Worm (Caenorhabditis elegans) whole organism, L2 larva: ENCODE data around the gene pot-1.

Experiments used
- C34F6.9 ChIP-seq: fragments of 150-350 bp; optimal IDR thresholded peaks from 2 replicates; lab custom pipeline; 2014; ENCODE audit warnings: missing biosample characterization, missing genetic modification characterization
- F13H6.1 ChIP-seq: sonication (generic microtip); optimal IDR thresholded peaks from 2 replicates; lab custom pipeline; 2016; ENCODE audit warnings: missing genetic modification characterization, missing compliant biosample characterization
- R02D3.7 ChIP-seq: fragments of 150-350 bp; optimal IDR thresholded peaks from 2 replicates; lab custom pipeline; 2014; ENCODE audit warnings: missing biosample characterization, missing genetic modification characterization
- ZK546.5 ChIP-seq: sonication (generic microtip); optimal IDR thresholded peaks from 2 replicates; lab custom pipeline; 2017; ENCODE audit warnings: missing biosample characterization, missing genetic modification characterization
- alr-1 ChIP-seq: fragments of 150-350 bp; optimal IDR thresholded peaks from 2 replicates; lab custom pipeline; 2014; ENCODE audit warnings: missing biosample characterization, missing genetic modification characterization
- aly-2 ChIP-seq: fragments of 150-350 bp; optimal IDR thresholded peaks from 2 replicates; lab custom pipeline; 2014; ENCODE audit warnings: missing biosample characterization, missing genetic modification characterization
- blmp-1 ChIP-seq: sonication (generic microtip); optimal IDR thresholded peaks from 2 replicates; lab custom pipeline; 2017; ENCODE audit warnings: missing genetic modification characterization, mild to moderate bottlenecking, missing compliant biosample characterization, antibody characterized with exemption, moderate library complexity; ENCODE audit not compliant: insufficient read depth
- crh-2 ChIP-seq: sonication (generic microtip); optimal IDR thresholded peaks from 2 replicates; lab custom pipeline; 2017; ENCODE audit warnings: missing biosample characterization, missing genetic modification characterization
- dmd-4 ChIP-seq: sonication (generic microtip); optimal IDR thresholded peaks from 2 replicates; lab custom pipeline; 2017; ENCODE audit warnings: missing biosample characterization, missing genetic modification characterization
- egl-27 ChIP-seq: sonication (generic microtip); optimal IDR thresholded peaks from 3 replicates; lab custom pipeline; 2017; ENCODE audit warnings: missing biosample characterization, missing genetic modification reagents, missing genetic modification characterization
- elt-1 ChIP-seq: fragments of 150-350 bp; optimal IDR thresholded peaks from 2 replicates; lab custom pipeline; 2014; ENCODE audit warnings: missing biosample characterization, missing genetic modification characterization
- fos-1 ChIP-seq: fragments of 150-350 bp; optimal IDR thresholded peaks from 2 replicates; lab custom pipeline; 2014; ENCODE audit warnings: missing biosample characterization, missing genetic modification characterization
- gmeb-1 ChIP-seq: fragments of 150-350 bp; optimal IDR thresholded peaks from 2 replicates; lab custom pipeline; 2014; ENCODE audit warnings: missing biosample characterization, missing genetic modification characterization
- lin-11 ChIP-seq: fragments of 150-350 bp; sonication (generic microtip); optimal IDR thresholded peaks from 2 replicates; lab custom pipeline; 2014; ENCODE audit warnings: missing biosample characterization, missing genetic modification characterization, inconsistent platforms, mixed read lengths
- lin-13 ChIP-seq: fragments of 150-350 bp; optimal IDR thresholded peaks from 2 replicates; lab custom pipeline; 2014; ENCODE audit warnings: missing biosample characterization, missing genetic modification reagents, missing genetic modification characterization
- lsy-2 ChIP-seq, 2 experiments: fragments of 150-350 bp in 1 of 2; sonication (generic microtip) in 1 of 2; optimal IDR thresholded peaks; 2 replicates each; lab custom pipeline; 2014 to 2017; ENCODE audit warnings: missing biosample characterization in 2 of 2, missing genetic modification characterization in 2 of 2
- nhr-10 ChIP-seq: sonication (generic microtip); optimal IDR thresholded peaks from 2 replicates; lab custom pipeline; 2017; ENCODE audit warnings: missing biosample characterization, missing genetic modification characterization
- nhr-12 ChIP-seq: fragments of 150-350 bp; optimal IDR thresholded peaks from 2 replicates; lab custom pipeline; 2014; ENCODE audit warnings: missing biosample characterization, missing genetic modification characterization
- nhr-129 ChIP-seq: fragments of 150-350 bp; optimal IDR thresholded peaks from 2 replicates; lab custom pipeline; 2014; ENCODE audit warnings: missing biosample characterization, missing genetic modification characterization
- nhr-21 ChIP-seq: fragments of 150-350 bp; optimal IDR thresholded peaks from 2 replicates; lab custom pipeline; 2014; ENCODE audit warnings: missing biosample characterization, missing genetic modification characterization
- nhr-23 ChIP-seq: fragments of 150-350 bp; optimal IDR thresholded peaks from 2 replicates; lab custom pipeline; 2014; ENCODE audit warnings: missing biosample characterization, missing genetic modification reagents, missing genetic modification characterization
- nhr-25 ChIP-seq: fragments of 150-350 bp; sonication (generic microtip); optimal IDR thresholded peaks from 3 replicates; lab custom pipeline; 2014; ENCODE audit warnings: missing biosample characterization, missing genetic modification characterization
- nhr-6 ChIP-seq: fragments of 150-350 bp; optimal IDR thresholded peaks from 2 replicates; lab custom pipeline; 2014; ENCODE audit warnings: missing biosample characterization, missing genetic modification characterization
- nhr-77 ChIP-seq: fragments of 150-350 bp; optimal IDR thresholded peaks from 2 replicates; lab custom pipeline; 2014; ENCODE audit warnings: missing biosample characterization, missing genetic modification characterization
- peb-1 ChIP-seq: fragments of 150-350 bp; optimal IDR thresholded peaks from 2 replicates; lab custom pipeline; 2014; ENCODE audit warnings: missing biosample characterization, missing genetic modification characterization
- sem-4 ChIP-seq: fragments of 150-350 bp; optimal IDR thresholded peaks from 2 replicates; lab custom pipeline; 2014; ENCODE audit warnings: missing biosample characterization, missing genetic modification reagents, missing genetic modification characterization
- sma-3 ChIP-seq: sonication (generic microtip); optimal IDR thresholded peaks from 2 replicates; lab custom pipeline; 2016; ENCODE audit warnings: missing genetic modification reagents, missing genetic modification characterization, missing compliant biosample characterization
- sma-9 ChIP-seq, 2 experiments: fragments of 150-350 bp in 1 of 2; sonication (generic microtip) in 1 of 2; optimal IDR thresholded peaks; 2 replicates each; lab custom pipeline; 2014 to 2016; ENCODE audit warnings: missing genetic modification characterization in 2 of 2, mild to moderate bottlenecking in 1 of 2, missing biosample characterization in 1 of 2, missing compliant biosample characterization in 1 of 2, missing genetic modification reagents in 1 of 2, moderate library complexity in 1 of 2
- unc-55 ChIP-seq: fragments of 150-350 bp; sonication (generic microtip); optimal IDR thresholded peaks from 3 replicates; lab custom pipeline; 2014; ENCODE audit warnings: missing biosample characterization, missing genetic modification reagents, missing genetic modification characterization
- unc-62 ChIP-seq: fragments of 150-350 bp; optimal IDR thresholded peaks from 2 replicates; lab custom pipeline; 2014; ENCODE audit warnings: missing biosample characterization, missing genetic modification reagents, missing genetic modification characterization
- ztf-11 ChIP-seq: sonication (generic microtip); optimal IDR thresholded peaks from 2 replicates; lab custom pipeline; 2017; ENCODE audit warnings: missing biosample characterization, missing genetic modification characterization
- ztf-4 ChIP-seq: fragments of 150-350 bp; optimal IDR thresholded peaks from 2 replicates; lab custom pipeline; 2014; ENCODE audit warnings: missing biosample characterization, missing genetic modification characterization

pot-1 gene

DNA sequence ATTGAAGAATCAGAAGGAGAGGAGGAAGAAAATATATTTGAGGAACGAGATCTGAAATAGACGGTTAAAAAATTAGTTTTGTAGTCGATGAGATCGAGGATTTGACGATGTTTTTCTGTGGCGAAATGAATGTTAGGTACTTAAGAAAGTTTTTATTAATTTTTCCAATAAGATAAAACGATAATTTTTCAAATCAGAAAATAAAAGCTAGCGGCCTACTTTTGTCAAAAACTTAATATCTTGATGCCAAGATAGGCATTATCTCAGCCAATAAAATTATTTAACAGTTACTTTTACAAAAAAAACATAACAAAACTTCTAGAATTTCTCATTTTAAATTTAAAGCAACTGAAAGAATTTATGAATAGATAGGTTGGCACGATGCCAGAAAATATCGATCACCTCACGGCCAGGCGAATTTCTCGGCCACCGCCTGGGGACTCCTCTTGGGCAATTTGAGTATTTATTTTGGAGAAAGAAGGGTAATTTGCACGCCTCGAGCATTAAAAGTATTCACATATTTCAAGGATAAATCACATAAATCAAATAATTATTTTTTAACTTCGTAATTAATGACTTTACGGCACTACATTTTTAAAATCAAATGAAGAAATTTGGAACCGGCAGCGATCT, 45.7 kb downstream of the pot-1 start, which contains the start of gene fubl-2:
fubl-2 (minus strand) TSS at position 51 of the 633 bp plus-strand sequence.
- TF ChIP-seq C34F6.9 (peak; percentile 66), unc-55 (peak; percentile 70), sma-9 (GFP tag; optimal IDR thresholded peaks at IDR 0.05; lab: Kevin White, UChicago) (peak; percentile 66), sma-9 (tag; optimal IDR thresholded peaks at IDR 0.05; lab: Kevin White, UChicago) (no peak), blmp-1 (tag; lab: Kevin White, UChicago) (no peak), lin-11 (tag; lab: Kevin White, UChicago) (peak; percentile 29), nhr-129 (tag; lab: Kevin White, UChicago) (peak; percentile 25), fos-1 (tag; lab: Kevin White, UChicago) (peak; percentile 50), nhr-21 (tag; lab: Kevin White, UChicago) (peak; percentile 8), egl-27 (tag; lab: Kevin White, UChicago) (peak; percentile 66), peb-1 (tag; lab: Kevin White, UChicago) (no peak), lin-13 (GFP tag; lab: Kevin White, UChicago) (peak; percentile 76), dmd-4 (tag; lab: Kevin White, UChicago) (no peak), ztf-4 (tag; lab: Kevin White, UChicago) (no peak), gmeb-1 (peak; percentile 65), nhr-12 (tag; lab: Kevin White, UChicago) (no peak), alr-1 (no peak), F13H6.1 (tag; lab: Kevin White, UChicago) (peak; percentile 69), sma-3 (GFP tag; lab: Kevin White, UChicago) (peak; percentile 84), nhr-10 (tag; lab: Kevin White, UChicago) (no peak), sem-4 (tag; lab: Kevin White, UChicago) (no peak), crh-2 (tag; lab: Kevin White, UChicago) (peak; percentile 59), lsy-2 (tag; optimal IDR thresholded peaks at IDR 0.05; lab: Kevin White, UChicago) (peak; percentile 22 to 86)

DNA sequence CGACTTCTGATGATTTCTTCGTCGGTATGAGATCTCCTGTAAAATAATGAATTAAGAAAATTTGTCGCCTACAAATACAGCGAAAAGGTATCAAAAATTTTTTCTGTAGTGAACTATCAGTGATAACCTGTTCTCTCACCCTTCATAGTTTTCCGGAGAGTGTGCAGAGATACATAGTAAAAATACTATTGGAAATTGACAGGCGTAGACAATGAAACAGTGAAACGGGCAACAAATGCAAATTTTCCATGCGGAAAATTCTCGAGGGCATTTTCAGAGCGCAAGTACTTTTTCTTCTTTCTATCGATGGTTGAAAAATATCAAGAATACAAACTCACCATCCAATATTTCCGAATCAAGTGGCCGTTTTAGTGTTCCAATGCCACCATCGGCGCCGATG, 46.3 kb downstream of the pot-1 start:
- TF ChIP-seq gmeb-1 (peak; percentile 4), elt-1 (no peak)
- TF ChIP-seq, all 48 proteins: peak for 1

DNA sequence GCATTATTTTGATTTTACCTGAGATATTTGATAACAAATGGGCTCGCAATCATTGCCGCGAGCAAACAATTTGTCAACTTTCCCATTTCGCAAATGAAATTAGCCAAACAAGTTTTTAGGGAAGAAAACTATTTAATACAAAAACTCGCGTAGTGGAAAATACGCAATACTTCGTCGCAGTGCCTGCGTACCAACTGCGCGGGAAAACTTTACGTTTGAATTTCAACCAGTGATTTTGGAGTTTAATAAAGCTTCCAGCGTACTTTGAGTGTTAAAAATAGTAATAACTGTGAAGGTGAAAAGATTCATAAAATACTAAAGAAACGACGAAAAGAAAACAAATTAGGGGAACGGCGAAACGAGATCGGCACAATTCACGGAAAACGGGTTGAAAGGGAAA, 48.6 kb downstream of the pot-1 start, which contains the start of gene tofu-7:
tofu-7 (minus strand) TSS at position 111 of the 400 bp plus-strand sequence.
- TF ChIP-seq alr-1 (no peak), unc-62 (GFP tag; lab: Kevin White, UChicago) (no peak), unc-55 (no peak), ZK546.5 (tag; lab: Kevin White, UChicago) (no peak), nhr-6 (tag; lab: Kevin White, UChicago) (no peak), nhr-23 (tag; lab: Kevin White, UChicago) (no peak), R02D3.7 (no peak), nhr-77 (tag; lab: Kevin White, UChicago) (no peak)

DNA sequence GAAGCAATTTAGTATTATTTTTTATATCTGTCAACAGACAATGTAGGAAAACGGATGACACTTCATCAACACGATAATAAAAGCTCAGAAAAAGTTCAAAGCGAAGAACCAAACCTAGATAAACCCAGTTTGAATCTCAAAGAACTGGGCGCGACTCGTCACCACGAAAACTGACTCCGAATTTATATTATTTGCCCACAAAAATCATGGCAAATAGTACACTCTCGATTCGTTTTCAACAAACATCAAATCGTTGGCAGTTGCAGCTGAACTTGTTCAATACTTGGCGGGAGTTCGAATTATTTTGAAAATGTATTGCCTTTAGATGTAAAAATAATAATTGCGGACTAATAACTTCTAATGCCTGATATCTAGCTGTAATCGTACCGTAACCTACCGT, 50.4 kb downstream of the pot-1 start:
- TF ChIP-seq sem-4 (tag; lab: Kevin White, UChicago) (no peak), aly-2 (tag; lab: Kevin White, UChicago) (no peak), nhr-6 (tag; lab: Kevin White, UChicago) (no peak), nhr-25 (tag; lab: Kevin White, UChicago) (no peak), blmp-1 (tag; lab: Kevin White, UChicago) (no peak), ztf-11 (tag; lab: Kevin White, UChicago) (no peak), elt-1 (no peak), nhr-23 (tag; lab: Kevin White, UChicago) (no peak)
- TF ChIP-seq, all 48 proteins: peak for 0
